Worm (Caenorhabditis elegans) whole organism, L4 larva: Measurements from ENCODE around the gene asp-7.

ENCODE experiments used
- aly-2 ChIP-seq: sonication (generic microtip); optimal IDR thresholded peaks from 2 replicates; lab custom pipeline; 2018; ENCODE audit warnings: missing biosample characterization, missing genetic modification characterization
- ama-1 ChIP-seq: fragments of 150-350 bp; optimal IDR thresholded peaks from 2 replicates; lab custom pipeline; 2014; ENCODE audit warnings: inconsistent platforms, mixed read lengths
- fkh-10 ChIP-seq: fragments of 150-350 bp; optimal IDR thresholded peaks from 2 replicates; lab custom pipeline; 2014; ENCODE audit warnings: missing biosample characterization, missing genetic modification reagents, missing genetic modification characterization
- hmg-1.1 ChIP-seq: fragments of 200-800 bp; sonication (Bioruptor generic); IDR thresholded peaks from 2 replicates; pipeline ENCODE4 v1.3.6; 2022; ENCODE audit warnings: missing genetic modification reagents, missing genetic modification characterization, missing compliant biosample characterization
- lin-39 ChIP-seq: fragments of 150-350 bp; optimal IDR thresholded peaks from 2 replicates; lab custom pipeline; 2014; ENCODE audit warnings: missing biosample characterization, missing genetic modification reagents, missing genetic modification characterization
- nhr-237 ChIP-seq: sonication (generic microtip); optimal IDR thresholded peaks from 2 replicates; lab custom pipeline; 2017; ENCODE audit warnings: missing biosample characterization, missing genetic modification characterization
- nhr-76 ChIP-seq: fragments of 150-350 bp; optimal IDR thresholded peaks from 2 replicates; lab custom pipeline; 2014; ENCODE audit warnings: missing biosample characterization, missing genetic modification characterization
- nhr-77 ChIP-seq: fragments of 150-350 bp; optimal IDR thresholded peaks from 2 replicates; lab custom pipeline; 2014; ENCODE audit warnings: missing biosample characterization, missing genetic modification characterization
- php-3 ChIP-seq: fragments of 200-800 bp; sonication (Bioruptor generic); IDR thresholded peaks from 2 replicates; pipeline ENCODE4 v1.3.6; 2022; ENCODE audit warnings: missing genetic modification reagents, missing genetic modification characterization, missing compliant biosample characterization
- pqm-1 ChIP-seq: sonication (generic microtip); optimal IDR thresholded peaks from 2 replicates; lab custom pipeline; 2017; ENCODE audit warnings: missing biosample characterization, missing genetic modification characterization

DNA sequence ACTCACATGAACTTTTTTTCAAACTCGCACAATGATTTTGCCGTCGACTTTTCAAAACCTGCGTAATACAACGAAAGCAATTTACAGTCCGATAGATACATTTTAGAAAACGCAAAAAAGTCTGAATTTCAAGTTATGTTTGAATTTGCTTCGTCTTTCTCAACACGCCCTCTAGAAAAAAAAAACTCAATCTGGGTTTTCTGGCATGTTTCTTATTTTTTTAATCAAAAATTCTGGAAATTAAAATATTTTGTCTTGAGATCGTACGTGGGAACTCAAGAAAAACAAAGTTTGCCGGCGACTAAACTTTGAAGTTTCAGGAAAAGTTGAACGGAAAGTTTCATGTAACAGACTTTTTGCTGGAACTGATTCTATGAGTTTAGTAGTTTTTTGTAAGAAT, 34.3 kb upstream of the asp-7 start, which contains the start of gene srw-115:
- TF ChIP-seq ama-1, result no peak
- no peak for TF ChIP-seq hmg-1.1
- TF ChIP-seq nhr-76 (tag; lab: Kevin White, UChicago), result no peak
- no peak for TF ChIP-seq php-3 (GFP tag; lab: Robert Waterston, UW)
- TF ChIP-seq lin-39 (tag; lab: Kevin White, UChicago), result no peak
- TF ChIP-seq pqm-1 (tag; lab: Kevin White, UChicago), result no peak
- no peak for TF ChIP-seq fkh-10 (GFP tag; lab: Kevin White, UChicago)
- no peak for TF ChIP-seq aly-2 (tag; lab: Kevin White, UChicago)
- no peak for TF ChIP-seq nhr-77 (tag; lab: Kevin White, UChicago)
- TF ChIP-seq nhr-237 (tag; lab: Kevin White, UChicago), result no peak
